Worm (Caenorhabditis elegans) whole organism, L2 larva: ENCODE results near the gene arl-3.

Source experiments
- C34F6.9 ChIP-seq: fragments of 150-350 bp; optimal IDR thresholded peaks from 2 replicates; lab custom pipeline; 2014; ENCODE audit warnings: missing biosample characterization, missing genetic modification characterization
- F13H6.1 ChIP-seq: sonication (generic microtip); optimal IDR thresholded peaks from 2 replicates; lab custom pipeline; 2016; ENCODE audit warnings: missing genetic modification characterization, missing compliant biosample characterization
- R02D3.7 ChIP-seq: fragments of 150-350 bp; optimal IDR thresholded peaks from 2 replicates; lab custom pipeline; 2014; ENCODE audit warnings: missing biosample characterization, missing genetic modification characterization
- Y55F3AM.14 ChIP-seq: fragments of 200-800 bp; sonication (Bioruptor generic); optimal IDR thresholded peaks from 2 replicates; lab custom pipeline; 2018; ENCODE audit warnings: mild to moderate bottlenecking, missing genetic modification characterization, missing compliant biosample characterization
- ZK546.5 ChIP-seq: sonication (generic microtip); optimal IDR thresholded peaks from 2 replicates; lab custom pipeline; 2017; ENCODE audit warnings: missing biosample characterization, missing genetic modification characterization
- alr-1 ChIP-seq: fragments of 150-350 bp; optimal IDR thresholded peaks from 2 replicates; lab custom pipeline; 2014; ENCODE audit warnings: missing biosample characterization, missing genetic modification characterization
- ama-1 ChIP-seq: fragments of 150-350 bp; optimal IDR thresholded peaks from 2 replicates; lab custom pipeline; 2018; ENCODE audit warnings: inconsistent platforms
- blmp-1 ChIP-seq: sonication (generic microtip); optimal IDR thresholded peaks from 2 replicates; lab custom pipeline; 2017; ENCODE audit warnings: missing genetic modification characterization, mild to moderate bottlenecking, missing compliant biosample characterization, antibody characterized with exemption, moderate library complexity; ENCODE audit not compliant: insufficient read depth
- ceh-82 ChIP-seq: fragments of 150-350 bp; optimal IDR thresholded peaks from 2 replicates; lab custom pipeline; 2014; ENCODE audit warnings: missing biosample characterization, missing genetic modification characterization
- crh-2 ChIP-seq: sonication (generic microtip); optimal IDR thresholded peaks from 2 replicates; lab custom pipeline; 2017; ENCODE audit warnings: missing biosample characterization, missing genetic modification characterization
- egl-27 ChIP-seq: sonication (generic microtip); optimal IDR thresholded peaks from 3 replicates; lab custom pipeline; 2017; ENCODE audit warnings: missing biosample characterization, missing genetic modification reagents, missing genetic modification characterization
- elt-1 ChIP-seq: fragments of 150-350 bp; optimal IDR thresholded peaks from 2 replicates; lab custom pipeline; 2014; ENCODE audit warnings: missing biosample characterization, missing genetic modification characterization
- elt-3 ChIP-seq: sonication (generic microtip); optimal IDR thresholded peaks from 2 replicates; lab custom pipeline; 2017; ENCODE audit warnings: missing biosample characterization, missing genetic modification characterization
- fos-1 ChIP-seq: fragments of 150-350 bp; optimal IDR thresholded peaks from 2 replicates; lab custom pipeline; 2014; ENCODE audit warnings: missing biosample characterization, missing genetic modification characterization
- gmeb-1 ChIP-seq: fragments of 150-350 bp; optimal IDR thresholded peaks from 2 replicates; lab custom pipeline; 2014; ENCODE audit warnings: missing biosample characterization, missing genetic modification characterization
- lin-13 ChIP-seq: fragments of 150-350 bp; optimal IDR thresholded peaks from 2 replicates; lab custom pipeline; 2014; ENCODE audit warnings: missing biosample characterization, missing genetic modification reagents, missing genetic modification characterization
- lin-39 ChIP-seq: fragments of 150-350 bp; optimal IDR thresholded peaks from 2 replicates; lab custom pipeline; 2014; ENCODE audit warnings: missing biosample characterization, missing genetic modification reagents, missing genetic modification characterization
- lsy-2 ChIP-seq, 2 experiments: fragments of 150-350 bp in 1 of 2; sonication (generic microtip) in 1 of 2; optimal IDR thresholded peaks; 2 replicates each; lab custom pipeline; 2014 to 2017; ENCODE audit warnings: missing biosample characterization in 2 of 2, missing genetic modification characterization in 2 of 2
- mab-5 ChIP-seq: fragments of 150-350 bp; optimal IDR thresholded peaks from 2 replicates; lab custom pipeline; 2014; ENCODE audit warnings: missing biosample characterization, missing genetic modification characterization
- mdl-1 ChIP-seq, 2 experiments: fragments of 150-350 bp in 1 of 2; sonication (generic microtip) in 1 of 2; optimal IDR thresholded peaks; 2 replicates each; lab custom pipeline; 2017; ENCODE audit warnings: missing biosample characterization in 2 of 2, missing genetic modification characterization in 2 of 2
- nhr-10 ChIP-seq: sonication (generic microtip); optimal IDR thresholded peaks from 2 replicates; lab custom pipeline; 2017; ENCODE audit warnings: missing biosample characterization, missing genetic modification characterization
- nhr-12 ChIP-seq: fragments of 150-350 bp; optimal IDR thresholded peaks from 2 replicates; lab custom pipeline; 2014; ENCODE audit warnings: missing biosample characterization, missing genetic modification characterization
- nhr-129 ChIP-seq: fragments of 150-350 bp; optimal IDR thresholded peaks from 2 replicates; lab custom pipeline; 2014; ENCODE audit warnings: missing biosample characterization, missing genetic modification characterization
- nhr-21 ChIP-seq: fragments of 150-350 bp; optimal IDR thresholded peaks from 2 replicates; lab custom pipeline; 2014; ENCODE audit warnings: missing biosample characterization, missing genetic modification characterization
- nhr-23 ChIP-seq: fragments of 150-350 bp; optimal IDR thresholded peaks from 2 replicates; lab custom pipeline; 2014; ENCODE audit warnings: missing biosample characterization, missing genetic modification reagents, missing genetic modification characterization
- nhr-237 ChIP-seq: fragments of 150-350 bp; optimal IDR thresholded peaks from 2 replicates; lab custom pipeline; 2014; ENCODE audit warnings: missing biosample characterization, missing genetic modification characterization
- nhr-25 ChIP-seq: fragments of 150-350 bp; sonication (generic microtip); optimal IDR thresholded peaks from 3 replicates; lab custom pipeline; 2014; ENCODE audit warnings: missing biosample characterization, missing genetic modification characterization
- nhr-6 ChIP-seq: fragments of 150-350 bp; optimal IDR thresholded peaks from 2 replicates; lab custom pipeline; 2014; ENCODE audit warnings: missing biosample characterization, missing genetic modification characterization
- nhr-77 ChIP-seq: fragments of 150-350 bp; optimal IDR thresholded peaks from 2 replicates; lab custom pipeline; 2014; ENCODE audit warnings: missing biosample characterization, missing genetic modification characterization
- skn-1 ChIP-seq: sonication (generic microtip); optimal IDR thresholded peaks from 2 replicates; lab custom pipeline; 2017; ENCODE audit warnings: missing biosample characterization, missing genetic modification characterization
- sma-3 ChIP-seq: sonication (generic microtip); optimal IDR thresholded peaks from 2 replicates; lab custom pipeline; 2016; ENCODE audit warnings: missing genetic modification reagents, missing genetic modification characterization, missing compliant biosample characterization
- sma-9 ChIP-seq, 2 experiments: fragments of 150-350 bp in 1 of 2; sonication (generic microtip) in 1 of 2; optimal IDR thresholded peaks; 2 replicates each; lab custom pipeline; 2014 to 2016; ENCODE audit warnings: missing genetic modification characterization in 2 of 2, mild to moderate bottlenecking in 1 of 2, missing biosample characterization in 1 of 2, missing compliant biosample characterization in 1 of 2, missing genetic modification reagents in 1 of 2, moderate library complexity in 1 of 2
- snpc-4 ChIP-seq: fragments of 150-350 bp; optimal IDR thresholded peaks from 2 replicates; lab custom pipeline; 2014; ENCODE audit warnings: missing biosample characterization, missing genetic modification characterization
- unc-39 ChIP-seq: fragments of 150-350 bp; optimal IDR thresholded peaks from 2 replicates; lab custom pipeline; 2014; ENCODE audit warnings: missing biosample characterization, missing genetic modification characterization
- unc-55 ChIP-seq: fragments of 150-350 bp; sonication (generic microtip); optimal IDR thresholded peaks from 3 replicates; lab custom pipeline; 2014; ENCODE audit warnings: missing biosample characterization, missing genetic modification reagents, missing genetic modification characterization
- ztf-1 ChIP-seq: fragments of 200-800 bp; sonication (Bioruptor generic); conservative IDR thresholded peaks from 2 replicates; pipeline ENCODE4 v1.3.6; 2022; ENCODE audit warnings: missing genetic modification characterization, missing compliant biosample characterization
- ztf-11 ChIP-seq: sonication (generic microtip); optimal IDR thresholded peaks from 2 replicates; lab custom pipeline; 2017; ENCODE audit warnings: missing biosample characterization, missing genetic modification characterization
- ztf-4 ChIP-seq: fragments of 150-350 bp; optimal IDR thresholded peaks from 2 replicates; lab custom pipeline; 2014; ENCODE audit warnings: missing biosample characterization, missing genetic modification characterization

The arl-3 gene

DNA sequence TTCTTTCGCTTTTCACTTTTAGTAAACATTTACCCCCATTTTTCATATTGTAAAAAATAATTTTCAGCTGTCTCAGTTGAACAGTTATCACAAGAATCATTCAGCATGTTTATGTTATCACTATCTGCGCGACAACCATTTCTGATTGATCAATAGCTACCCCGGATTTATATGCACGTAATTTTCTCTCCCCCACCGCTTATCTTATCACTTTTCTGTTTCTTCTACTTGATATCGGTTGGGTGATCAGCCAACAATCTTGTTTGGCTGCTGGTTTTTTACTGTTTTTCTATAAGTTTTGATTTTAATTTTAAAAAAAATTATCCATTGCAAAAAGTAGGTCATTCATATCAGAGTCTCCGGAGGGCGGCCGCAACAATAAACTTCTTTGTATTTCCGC, 8.5 kb upstream of the arl-3 start:
- TF ChIP-seq unc-39 (tag; lab: Kevin White, UChicago) (no peak), sma-9 (GFP tag; optimal IDR thresholded peaks at IDR 0.05; lab: Kevin White, UChicago) (peak; percentile 48), sma-9 (tag; optimal IDR thresholded peaks at IDR 0.05; lab: Kevin White, UChicago) (no peak), nhr-21 (tag; lab: Kevin White, UChicago) (peak; percentile 2), ama-1 (lab: Kevin White, UChicago) (no peak), ztf-1 (GFP tag; lab: Robert Waterston, UW) (no peak), lsy-2 (tag; optimal IDR thresholded peaks at IDR 0.05; lab: Kevin White, UChicago) (no peak)

DNA sequence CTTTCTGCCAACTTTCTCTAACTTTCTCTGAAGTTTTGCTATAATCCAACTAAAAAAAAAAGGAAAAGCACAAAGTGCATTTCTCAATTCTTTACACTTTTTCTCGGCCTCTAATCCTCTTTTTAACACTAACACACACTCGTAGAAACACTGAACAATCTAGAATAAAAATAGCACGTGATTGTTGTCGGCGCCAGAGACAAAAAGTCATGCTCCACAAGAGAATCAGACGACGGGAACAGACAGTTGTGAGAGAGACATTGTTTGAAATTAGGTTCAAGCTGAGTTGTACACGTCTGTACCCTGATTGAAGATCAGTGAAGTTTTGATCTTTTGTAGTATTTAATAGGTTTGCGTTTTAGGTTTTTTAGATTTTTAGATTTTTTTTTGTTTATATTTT, 7.9 kb upstream of the arl-3 start:
- TF ChIP-seq nhr-237: no peak
- TF ChIP-seq gmeb-1 (tag; lab: Kevin White, UChicago): peak; percentile 49
- no peak for TF ChIP-seq skn-1 (tag; lab: Kevin White, UChicago)
- TF ChIP-seq Y55F3AM.14: no peak
- TF ChIP-seq ztf-11 (tag; lab: Kevin White, UChicago): no peak
- peak; percentile 91 for TF ChIP-seq nhr-129 (tag; lab: Kevin White, UChicago)
- TF ChIP-seq elt-1 (tag; lab: Kevin White, UChicago): no peak
- peak; percentile 34 for TF ChIP-seq ama-1 (lab: Kevin White, UChicago)
- TF ChIP-seq C34F6.9: peak; percentile 78
- peak; percentile 20 for TF ChIP-seq mab-5 (tag; lab: Kevin White, UChicago)
- no peak for TF ChIP-seq elt-3 (tag; lab: Kevin White, UChicago)
- peak; percentile 50 for TF ChIP-seq fos-1 (tag; lab: Kevin White, UChicago)
- peak; percentile 89 for TF ChIP-seq sma-9 (GFP tag; optimal IDR thresholded peaks at IDR 0.05; lab: Kevin White, UChicago)
- no peak for TF ChIP-seq sma-9 (tag; optimal IDR thresholded peaks at IDR 0.05; lab: Kevin White, UChicago)
- peak; percentile 22 for TF ChIP-seq lin-13
- peak in 1 of 2 experiments; percentile 63 for TF ChIP-seq mdl-1 (tag; optimal IDR thresholded peaks at IDR 0.05; lab: Kevin White, UChicago)
- peak in 1 of 2 experiments; percentile 81 for TF ChIP-seq lsy-2 (tag; optimal IDR thresholded peaks at IDR 0.05; lab: Kevin White, UChicago)
- TF ChIP-seq sma-3 (GFP tag; lab: Kevin White, UChicago): peak; percentile 64
- TF ChIP-seq snpc-4 (tag; lab: Kevin White, UChicago): peak; percentile 34
- no peak for TF ChIP-seq ceh-82 (tag; lab: Kevin White, UChicago)
- peak; percentile 7 for TF ChIP-seq nhr-10
- peak; percentile 76 for TF ChIP-seq F13H6.1 (tag; lab: Kevin White, UChicago)
- TF ChIP-seq ztf-4 (tag; lab: Kevin White, UChicago): peak; percentile 68
- peak; percentile 81 for TF ChIP-seq crh-2
- TF ChIP-seq nhr-6 (tag; lab: Kevin White, UChicago): peak; percentile 45
- TF ChIP-seq nhr-23: no peak

DNA sequence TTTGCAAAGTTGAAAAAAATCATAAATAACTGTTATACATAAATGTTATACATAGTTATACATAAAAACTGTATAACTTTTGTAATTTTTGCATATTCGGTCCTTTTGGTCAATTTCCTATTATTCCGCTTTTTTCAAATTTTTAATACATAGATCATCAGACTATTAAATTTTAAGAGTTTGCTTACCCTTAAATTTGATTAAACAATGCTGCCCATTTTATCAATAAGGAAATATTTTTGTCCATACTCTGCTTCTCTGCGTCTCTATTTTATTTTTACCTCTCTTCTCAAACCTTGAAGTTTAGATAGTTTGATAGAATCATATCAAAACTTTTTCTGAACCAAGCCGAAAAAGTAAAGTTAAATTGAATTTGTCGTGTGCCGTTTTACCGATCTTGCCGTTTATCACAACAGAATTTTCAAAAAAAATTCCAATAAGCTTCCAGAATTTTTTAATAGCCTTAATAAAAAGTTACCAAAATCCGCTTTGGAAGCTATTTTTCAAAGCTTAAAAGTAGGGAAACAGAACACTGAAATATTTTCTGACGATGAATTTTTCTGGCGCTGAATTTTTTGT, 6.9 kb upstream of the arl-3 start:
- TF ChIP-seq mab-5 (tag; lab: Kevin White, UChicago) (no peak), fos-1 (tag; lab: Kevin White, UChicago) (no peak), unc-39 (tag; lab: Kevin White, UChicago) (no peak), sma-3 (GFP tag; lab: Kevin White, UChicago) (no peak)

DNA sequence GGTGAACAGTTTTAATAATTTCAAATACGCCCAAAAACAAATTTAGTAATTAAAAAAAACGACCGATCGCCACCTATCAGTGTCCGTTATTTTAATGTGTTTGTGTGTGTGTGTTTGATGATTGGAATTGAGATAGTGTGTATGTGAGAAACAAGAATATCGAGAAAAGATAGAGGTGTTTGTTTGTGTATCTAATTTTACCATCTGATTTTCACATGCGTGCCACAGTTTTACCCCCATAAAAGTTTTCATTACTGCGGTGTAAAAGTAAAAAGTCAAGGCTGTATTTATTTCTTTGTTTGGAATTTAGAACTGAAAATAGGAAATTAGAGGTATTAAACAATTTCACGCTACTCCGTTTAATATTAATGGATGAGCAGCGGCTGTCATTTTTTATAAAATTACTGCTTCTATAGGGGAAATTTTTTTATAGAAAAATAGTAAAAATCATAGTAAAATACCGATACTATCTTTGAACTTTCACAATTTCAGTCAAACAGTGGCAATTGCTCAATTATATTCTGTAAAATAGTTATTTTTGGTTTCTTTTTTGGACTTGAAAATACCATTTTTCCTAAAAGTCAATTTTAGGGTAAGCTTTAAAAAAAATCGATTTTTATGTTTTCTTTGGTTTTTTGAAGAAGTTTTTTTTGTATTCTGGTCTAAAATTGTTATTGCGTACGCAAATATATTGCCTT, 6.2 kb upstream of the arl-3 start:
- no peak for TF ChIP-seq ama-1 (lab: Kevin White, UChicago)
- no peak for TF ChIP-seq nhr-23
- no peak for TF ChIP-seq lin-39 (tag; lab: Kevin White, UChicago)
- TF ChIP-seq fos-1 (tag; lab: Kevin White, UChicago): peak; percentile 44
- TF ChIP-seq R02D3.7 (tag; lab: Kevin White, UChicago): no peak
- no peak for TF ChIP-seq gmeb-1 (tag; lab: Kevin White, UChicago)
- no peak for TF ChIP-seq egl-27 (tag; lab: Kevin White, UChicago)
- TF ChIP-seq nhr-12: no peak
- no peak for TF ChIP-seq alr-1 (tag; lab: Kevin White, UChicago)
- no peak for TF ChIP-seq C34F6.9
- no peak for TF ChIP-seq ztf-11 (tag; lab: Kevin White, UChicago)
- no peak for TF ChIP-seq elt-1 (tag; lab: Kevin White, UChicago)
- TF ChIP-seq ZK546.5 (tag; lab: Kevin White, UChicago): no peak
- TF ChIP-seq skn-1 (tag; lab: Kevin White, UChicago): no peak
- peak; percentile 15 for TF ChIP-seq sma-3 (GFP tag; lab: Kevin White, UChicago)
- TF ChIP-seq crh-2: peak; percentile 31
- TF ChIP-seq lsy-2 (tag; optimal IDR thresholded peaks at IDR 0.05; lab: Kevin White, UChicago): peak in 1 of 2 experiments; percentile 11
- no peak for TF ChIP-seq elt-3 (tag; lab: Kevin White, UChicago)
- TF ChIP-seq sma-9 (GFP tag; optimal IDR thresholded peaks at IDR 0.05; lab: Kevin White, UChicago): peak; percentile 68
- no peak for TF ChIP-seq sma-9 (tag; optimal IDR thresholded peaks at IDR 0.05; lab: Kevin White, UChicago)
- no peak for TF ChIP-seq snpc-4 (tag; lab: Kevin White, UChicago)
- TF ChIP-seq nhr-25: peak; percentile 27
- TF ChIP-seq nhr-129 (tag; lab: Kevin White, UChicago): peak; percentile 36
- no peak for TF ChIP-seq unc-55 (GFP tag; lab: Kevin White, UChicago)
- peak; percentile 26 for TF ChIP-seq blmp-1 (tag; lab: Kevin White, UChicago)
- no peak for TF ChIP-seq nhr-77 (tag; lab: Kevin White, UChicago)
